Worm (Caenorhabditis elegans) whole organism, L4 larva: Measurements from ENCODE around the gene phat-7.

Experiments
- D1046.2 ChIP-seq: fragments of 200-800 bp; sonication (Bioruptor generic); IDR thresholded peaks from 2 replicates; pipeline ENCODE4 v1.3.6; 2022; ENCODE audit warnings: missing genetic modification characterization, missing compliant biosample characterization
- F26F4.8 ChIP-seq: fragments of 200-800 bp; sonication (Bioruptor generic); conservative IDR thresholded peaks from 2 replicates; pipeline ENCODE4 v1.3.6; 2022; ENCODE audit warnings: missing genetic modification characterization, missing compliant biosample characterization
- ZK546.5 ChIP-seq, 2 experiments: sonication (generic microtip); optimal IDR thresholded peaks; 2 replicates each; lab custom pipeline; 2017; ENCODE audit warnings: missing biosample characterization in 2 of 2, missing genetic modification characterization in 2 of 2
- aly-2 ChIP-seq: sonication (generic microtip); optimal IDR thresholded peaks from 2 replicates; lab custom pipeline; 2018; ENCODE audit warnings: missing biosample characterization, missing genetic modification characterization
- ceh-44 ChIP-seq: fragments of 200-800 bp; sonication (Bioruptor generic); IDR thresholded peaks from 2 replicates; pipeline ENCODE4 v1.3.6; 2022; ENCODE audit warnings: missing genetic modification reagents, missing genetic modification characterization, missing compliant biosample characterization
- dmd-8 ChIP-seq: fragments of 200-800 bp; sonication (Bioruptor generic); IDR thresholded peaks from 2 replicates; pipeline ENCODE4 v1.3.6; 2022; ENCODE audit warnings: missing genetic modification characterization, missing compliant biosample characterization
- dmd-9 ChIP-seq: fragments of 200-800 bp; sonication (Bioruptor generic); IDR thresholded peaks from 2 replicates; pipeline ENCODE4 v1.3.6; 2022; ENCODE audit warnings: missing genetic modification reagents, missing genetic modification characterization, missing compliant biosample characterization
- egl-27 ChIP-seq: sonication (generic microtip); optimal IDR thresholded peaks from 3 replicates; lab custom pipeline; 2017; ENCODE audit warnings: missing biosample characterization, missing genetic modification reagents, missing genetic modification characterization
- mdl-1 ChIP-seq, 2 experiments: fragments of 150-350 bp in 1 of 2; sonication (generic microtip) in 1 of 2; optimal IDR thresholded peaks; 2 replicates each; lab custom pipeline; 2014 to 2017; ENCODE audit warnings: missing biosample characterization in 2 of 2, missing genetic modification characterization in 2 of 2
- nhr-237 ChIP-seq: sonication (generic microtip); optimal IDR thresholded peaks from 2 replicates; lab custom pipeline; 2017; ENCODE audit warnings: missing biosample characterization, missing genetic modification characterization
- nhr-28 ChIP-seq: fragments of 150-350 bp; optimal IDR thresholded peaks from 2 replicates; lab custom pipeline; 2014; ENCODE audit warnings: missing biosample characterization, missing genetic modification characterization
- pha-4 ChIP-seq, 2 experiments: fragments of 150-350 bp in 1 of 2; fragments of 200-800 bp in 1 of 2; sonication (Bioruptor generic) in 1 of 2; IDR thresholded peaks in 1 of 2; optimal IDR thresholded peaks in 1 of 2; 2 replicates each; pipeline versions ENCODE4 v1.3.6 to Lab custom; 2014 to 2022; ENCODE audit warnings: missing genetic modification characterization in 2 of 2, missing genetic modification reagents in 2 of 2, missing biosample characterization in 1 of 2, missing compliant biosample characterization in 1 of 2

DNA sequence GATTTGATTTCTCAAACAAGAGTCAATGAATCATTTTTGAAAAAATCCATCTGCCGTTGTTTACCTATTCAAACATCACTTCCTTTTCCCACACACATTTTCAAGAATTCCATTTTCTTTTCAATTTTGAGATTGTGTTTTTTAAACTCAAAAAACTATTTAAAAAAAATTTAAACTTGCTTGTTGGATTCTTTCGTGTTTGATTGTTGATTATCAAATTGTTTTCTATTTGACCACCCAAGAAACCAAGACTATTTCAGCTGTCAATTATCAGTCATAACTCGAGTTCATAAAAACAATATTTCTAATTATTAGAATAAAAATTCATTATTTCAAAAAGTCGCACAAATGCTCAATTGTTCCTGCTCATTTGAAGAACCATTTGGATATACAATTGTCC, 41.0 kb upstream of the phat-7 start, which contains the start of gene srh-8:
- TF ChIP-seq pha-4 (GFP tag; IDR thresholded peaks at IDR 0.05; lab: Robert Waterston, UW) (no peak), pha-4 (tag; optimal IDR thresholded peaks at IDR 0.05; lab: Kevin White, UChicago) (no peak), ceh-44 (no peak), D1046.2 (GFP tag; lab: Robert Waterston, UW) (no peak), aly-2 (tag; lab: Kevin White, UChicago) (no peak), F26F4.8 (GFP tag; lab: Robert Waterston, UW) (no peak), egl-27 (no peak), mdl-1 (tag; optimal IDR thresholded peaks at IDR 0.05; lab: Kevin White, UChicago) (no peak), dmd-9 (GFP tag; lab: Robert Waterston, UW) (no peak), ZK546.5 (tag; optimal IDR thresholded peaks at IDR 0.05; lab: Kevin White, UChicago) (no peak), nhr-28 (tag; lab: Kevin White, UChicago) (no peak), nhr-237 (tag; lab: Kevin White, UChicago) (no peak), dmd-8 (GFP tag; lab: Robert Waterston, UW) (no peak)
